Fruit fly (Drosophila melanogaster): ENCODE data around the gene scpr-A.

The scpr-A gene

DNA sequence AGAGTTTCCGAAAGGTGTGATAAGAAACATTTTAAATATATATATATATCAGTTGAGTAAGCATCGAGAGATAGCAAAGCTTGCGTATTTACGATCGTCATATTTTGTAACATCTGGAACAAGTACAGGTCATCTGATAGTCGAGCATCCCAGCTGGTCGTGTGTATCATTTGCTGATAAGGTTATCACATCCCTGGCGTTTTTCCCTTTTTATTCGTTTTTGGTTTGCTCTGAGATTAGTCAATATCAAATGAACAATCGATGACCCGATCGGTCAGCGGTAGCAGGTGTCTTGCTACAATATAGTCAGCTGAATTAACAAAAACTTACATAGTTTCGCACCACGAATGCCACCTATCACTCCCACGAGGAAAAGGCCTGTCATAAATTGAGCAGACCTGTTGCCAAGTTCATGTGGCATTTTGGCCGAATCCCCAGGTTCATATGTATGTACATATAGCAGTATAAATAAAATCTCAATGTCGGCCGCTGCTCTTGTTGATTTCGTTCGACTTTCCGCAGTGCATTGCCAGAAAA is 40.0 kb upstream of the scpr-A start (continued):
- TF ChIP-seq CG7368 (GFP tag; optimal IDR thresholded peaks at IDR 0.05) (peak; percentile 53), CG3919 (GFP tag; optimal IDR thresholded peaks at IDR 0.05) (peak; percentile 58), OdsH (GFP tag; optimal IDR thresholded peaks at IDR 0.05) (peak; percentile 74), Eip75B (GFP tag; optimal IDR thresholded peaks at IDR 0.05) (peak; percentile 48), dac (GFP tag; optimal IDR thresholded peaks at IDR 0.05) (no peak), CG6163 (GFP tag; IDR thresholded peaks at IDR 0.05) (peak; percentile 71; the same call in 1 of the 3 replicates), spab (GFP tag; optimal IDR thresholded peaks at IDR 0.05) (peak; percentile 30), CG9139 (GFP tag; optimal IDR thresholded peaks at IDR 0.05) (no peak), Sox14 (GFP tag; optimal IDR thresholded peaks at IDR 0.05) (peak; percentile 44), Blimp-1 (GFP tag; optimal IDR thresholded peaks at IDR 0.05) (no peak), lz (GFP tag; optimal IDR thresholded peaks at IDR 0.05) (peak; percentile 68), pdm3 (GFP tag; optimal IDR thresholded peaks at IDR 0.05) (peak; percentile 70), fd59A (GFP tag; optimal IDR thresholded peaks at IDR 0.05) (no peak), ss (GFP tag; optimal IDR thresholded peaks at IDR 0.05) (peak; percentile 23 to 62), CG10631 (GFP tag; optimal IDR thresholded peaks at IDR 0.05) (peak; percentile 62), CG16779 (tag; optimal IDR thresholded peaks at IDR 0.05) (peak; percentile 47), CG34406 (GFP tag; optimal IDR thresholded peaks at IDR 0.05) (peak; percentile 66), Hr38 (GFP tag; optimal IDR thresholded peaks at IDR 0.05) (no peak), CG10669 (GFP tag; optimal IDR thresholded peaks at IDR 0.05) (peak; percentile 28), CG8319 (GFP tag; optimal IDR thresholded peaks at IDR 0.05) (no peak), fkh (GFP tag; optimal IDR thresholded peaks at IDR 0.05) (peak; percentile 53), CG32006 (GFP tag; optimal IDR thresholded peaks at IDR 0.05) (peak; percentile 71), CG3032 (tag; optimal IDR thresholded peaks at IDR 0.05) (peak; percentile 37), achi (GFP tag; optimal IDR thresholded peaks at IDR 0.05) (peak; percentile 59), dsx (GFP tag; optimal IDR thresholded peaks at IDR 0.05; ENCODE audit: poor library complexity, severe bottlenecking) (peak; percentile 50), Eip78C (GFP tag) (peak; percentile 79), CG11902 (GFP tag; optimal IDR thresholded peaks at IDR 0.05) (peak; percentile 42), CG1621 (tag; optimal IDR thresholded peaks at IDR 0.05) (no peak), net (GFP tag; optimal IDR thresholded peaks at IDR 0.05) (peak; percentile 68), Ets21C (GFP tag; optimal IDR thresholded peaks at IDR 0.05) (no peak), CG8632 (GFP tag; optimal IDR thresholded peaks at IDR 0.05) (peak; percentile 59)

DNA sequence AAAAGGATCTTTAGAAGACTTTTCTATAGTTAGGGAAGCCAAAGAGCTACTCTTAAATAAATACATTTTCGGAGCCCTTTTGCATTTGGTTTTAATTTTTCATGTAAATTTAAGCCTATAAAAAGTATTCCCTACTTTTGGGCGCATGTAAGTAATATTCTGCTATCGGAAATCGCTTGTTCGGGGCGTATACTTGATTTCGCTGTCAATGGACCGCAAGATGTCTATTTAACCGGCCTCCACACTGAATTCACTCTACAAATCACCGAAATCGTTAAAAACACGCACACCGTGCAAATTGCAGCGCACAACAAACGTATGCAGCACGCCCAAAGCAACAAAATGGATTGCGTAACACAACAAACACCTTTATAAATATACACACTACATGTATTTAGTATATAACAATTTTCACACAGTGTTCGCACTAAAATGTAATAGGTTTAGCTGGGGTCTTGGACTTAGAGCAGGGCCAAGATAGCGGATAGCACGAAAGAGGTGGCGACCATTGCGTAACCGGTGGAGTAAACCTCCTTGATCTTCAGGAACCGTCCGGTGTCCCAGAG is 32.1 kb upstream of the scpr-A start:
- TF ChIP-seq CG8632 (GFP tag; optimal IDR thresholded peaks at IDR 0.05) (no peak), CG32006 (GFP tag; optimal IDR thresholded peaks at IDR 0.05) (no peak), CG10669 (GFP tag; optimal IDR thresholded peaks at IDR 0.05) (no peak), CG8319 (GFP tag; optimal IDR thresholded peaks at IDR 0.05) (no peak), CG9139 (GFP tag; optimal IDR thresholded peaks at IDR 0.05) (peak; percentile 77), CG16779 (tag; optimal IDR thresholded peaks at IDR 0.05) (no peak), CG11902 (GFP tag; optimal IDR thresholded peaks at IDR 0.05) (no peak), vri (GFP tag; optimal IDR thresholded peaks at IDR 0.05) (peak; percentile 71), lz (GFP tag; optimal IDR thresholded peaks at IDR 0.05) (no peak), dac (GFP tag; optimal IDR thresholded peaks at IDR 0.05) (no peak), CG31627 (GFP tag; optimal IDR thresholded peaks at IDR 0.05) (no peak), CG11294 (GFP tag; IDR thresholded peaks at IDR 0.05) (no peak), CG1621 (tag; optimal IDR thresholded peaks at IDR 0.05) (no peak), CG34406 (GFP tag; optimal IDR thresholded peaks at IDR 0.05) (no peak), topi (GFP tag; optimal IDR thresholded peaks at IDR 0.05) (peak; percentile 23), fkh (GFP tag; optimal IDR thresholded peaks at IDR 0.05) (peak; percentile 23), fd59A (GFP tag; optimal IDR thresholded peaks at IDR 0.05) (no peak), Sox102F (GFP tag; optimal IDR thresholded peaks at IDR 0.05) (no peak), Hr38 (GFP tag; optimal IDR thresholded peaks at IDR 0.05) (no peak), OdsH (GFP tag; optimal IDR thresholded peaks at IDR 0.05) (no peak), spab (GFP tag; optimal IDR thresholded peaks at IDR 0.05) (no peak), Hr39 (GFP tag; optimal IDR thresholded peaks at IDR 0.05) (no peak), pdm3 (GFP tag; optimal IDR thresholded peaks at IDR 0.05) (no peak), Eip78C (GFP tag) (peak; percentile 93), Smox (GFP tag; optimal IDR thresholded peaks at IDR 0.05) (no peak), ss (GFP tag; optimal IDR thresholded peaks at IDR 0.05) (peak in 1 of 2 experiments; percentile 58)

Measured in whole organism, prepupa.